Fruit fly (Drosophila melanogaster) whole organism, embryonic: ENCODE data around the gene RpLP1.

Source experiments
- CG10565 ChIP-seq: fragments of 200-800 bp; sonication (Bioruptor generic); optimal IDR thresholded peaks from 3 replicates; lab custom pipeline; 2016; ENCODE audit warnings: missing biosample characterization, mild to moderate bottlenecking, missing genetic modification characterization
- CG11456 ChIP-seq: fragments of 200-800 bp; sonication (Bioruptor generic); IDR thresholded peaks from 3 replicates; pipeline ENCODE4 v1.3.6; 2022; ENCODE audit warnings: missing biosample characterization, missing genetic modification characterization
- CG11504 ChIP-seq: fragments of 200-800 bp; sonication (Bioruptor generic); optimal IDR thresholded peaks from 3 replicates; lab custom pipeline; 2019; ENCODE audit warnings: missing biosample characterization, mild to moderate bottlenecking, missing genetic modification characterization, moderate library complexity
- CG12104 ChIP-seq: fragments of 200-800 bp; sonication (Bioruptor generic); optimal IDR thresholded peaks from 3 replicates; lab custom pipeline; 2016; ENCODE audit warnings: missing biosample characterization, missing genetic modification characterization
- CG13287 ChIP-seq: fragments of 200-800 bp; sonication (Bioruptor generic); IDR thresholded peaks from 2 replicates; pipeline ENCODE4 v1.3.6; 2022; ENCODE audit warnings: missing biosample characterization, missing genetic modification characterization; ENCODE audit not compliant: partially characterized antibody
- CG15514 ChIP-seq: fragments of 200-800 bp; sonication (Bioruptor generic); optimal IDR thresholded peaks from 3 replicates; lab custom pipeline; 2017; ENCODE audit warnings: missing biosample characterization, missing genetic modification characterization, mild to moderate bottlenecking, moderate library complexity, missing genetic modification reagents
- CG17912 ChIP-seq: fragments of 200-800 bp; sonication (Bioruptor generic); optimal IDR thresholded peaks from 2 replicates; lab custom pipeline; 2018; ENCODE audit warnings: missing biosample characterization, mild to moderate bottlenecking, missing genetic modification characterization
- CG2889 ChIP-seq: fragments of 200-800 bp; sonication (Bioruptor generic); IDR thresholded peaks from 3 replicates; pipeline ENCODE4 v1.3.6; 2022; ENCODE audit warnings: missing biosample characterization, missing genetic modification characterization
- CG4617 ChIP-seq: fragments of 200-800 bp; sonication (Bioruptor generic); optimal IDR thresholded peaks from 3 replicates; lab custom pipeline; 2016; ENCODE audit warnings: missing biosample characterization, missing genetic modification characterization, borderline replicate concordance
- CG4854 ChIP-seq: fragments of 200-800 bp; sonication (Bioruptor generic); optimal IDR thresholded peaks from 2 replicates; lab custom pipeline; 2016; ENCODE audit warnings: missing biosample characterization, missing genetic modification characterization, inconsistent platforms
- CG5245 ChIP-seq: fragments of 200-800 bp; sonication (Bioruptor generic); optimal IDR thresholded peaks from 3 replicates; lab custom pipeline; 2016; ENCODE audit warnings: missing biosample characterization, missing genetic modification characterization
- CG5953 ChIP-seq: fragments of 200-800 bp; sonication (Bioruptor generic); IDR thresholded peaks from 2 replicates; pipeline ENCODE4 v1.3.6; 2022; ENCODE audit warnings: missing biosample characterization, missing genetic modification characterization
- CG6272 ChIP-seq: fragments of 200-800 bp; sonication (Bioruptor generic); IDR thresholded peaks from 2 replicates; pipeline ENCODE4 v1.3.6; 2022; ENCODE audit warnings: missing biosample characterization, missing genetic modification characterization
- CG8281 ChIP-seq: fragments of 200-800 bp; sonication (Bioruptor generic); optimal IDR thresholded peaks from 2 replicates; lab custom pipeline; 2018; ENCODE audit warnings: missing biosample characterization, mild to moderate bottlenecking, missing genetic modification characterization, moderate library complexity
- CG9876 ChIP-seq: fragments of 200-800 bp; sonication (Bioruptor generic); optimal IDR thresholded peaks from 2 replicates; lab custom pipeline; 2016; ENCODE audit warnings: missing biosample characterization, missing genetic modification characterization
- Fer1 ChIP-seq: fragments of 200-800 bp; sonication (Bioruptor generic); optimal IDR thresholded peaks from 2 replicates; lab custom pipeline; 2017; ENCODE audit warnings: missing biosample characterization, mild to moderate bottlenecking, missing genetic modification characterization
- Kr ChIP-seq: fragments of 200-800 bp; sonication (Bioruptor generic); optimal IDR thresholded peaks from 2 replicates; lab custom pipeline; 2017; ENCODE audit warnings: missing biosample characterization, mild to moderate bottlenecking, missing genetic modification characterization
- Lim3 ChIP-seq: fragments of 200-800 bp; sonication (Bioruptor generic); IDR thresholded peaks from 2 replicates; pipeline ENCODE4 v1.3.6; 2022; ENCODE audit warnings: missing biosample characterization, missing genetic modification characterization
- MESR4 ChIP-seq: fragments of 200-800 bp; sonication (Bioruptor generic); optimal IDR thresholded peaks from 2 replicates; lab custom pipeline; 2018; ENCODE audit warnings: missing biosample characterization, mild to moderate bottlenecking, missing genetic modification characterization, moderate library complexity
- NC2β ChIP-seq: fragments of 200-800 bp; sonication (Bioruptor generic); optimal IDR thresholded peaks from 2 replicates; lab custom pipeline; 2016; ENCODE audit warnings: missing biosample characterization, missing genetic modification characterization
- Oli ChIP-seq: fragments of 200-800 bp; sonication (Bioruptor generic); optimal IDR thresholded peaks from 2 replicates; lab custom pipeline; 2018; ENCODE audit warnings: missing biosample characterization, mild to moderate bottlenecking, missing genetic modification characterization, moderate library complexity
- Opbp ChIP-seq: fragments of 200-800 bp; sonication (Bioruptor generic); IDR thresholded peaks from 3 replicates; pipeline ENCODE4 v1.3.6; 2022; ENCODE audit warnings: missing biosample characterization, missing genetic modification characterization; ENCODE audit not compliant: partially characterized antibody
- Rx ChIP-seq: fragments of 200-800 bp; sonication (Bioruptor generic); IDR thresholded peaks from 2 replicates; pipeline ENCODE4 v1.3.6; 2022; ENCODE audit warnings: missing biosample characterization, missing genetic modification characterization
- Scr ChIP-seq: fragments of 200-800 bp; sonication (Bioruptor generic); IDR thresholded peaks from 2 replicates; pipeline ENCODE4 v1.3.6; 2022; ENCODE audit warnings: missing biosample characterization, missing genetic modification characterization; ENCODE audit not compliant: partially characterized antibody
- Side ChIP-seq: fragments of 200-800 bp; sonication (Bioruptor generic); optimal IDR thresholded peaks from 2 replicates; lab custom pipeline; 2016; ENCODE audit warnings: missing biosample characterization, missing genetic modification characterization
- Ssrp ChIP-seq: fragments of 200-800 bp; sonication (Bioruptor generic); optimal IDR thresholded peaks from 2 replicates; lab custom pipeline; 2018; ENCODE audit warnings: missing biosample characterization, mild to moderate bottlenecking, missing genetic modification characterization, moderate library complexity
- Tbp ChIP-seq: fragments of >200 bp; optimal IDR thresholded peaks from 2 replicates; lab custom pipeline; 2018; ENCODE audit warnings: missing biosample characterization, missing genetic modification characterization
- ab ChIP-seq: fragments of 200-800 bp; sonication (Bioruptor generic); optimal IDR thresholded peaks from 2 replicates; lab custom pipeline; 2016; ENCODE audit warnings: missing biosample characterization, missing genetic modification characterization
- bbx ChIP-seq: fragments of 200-800 bp; sonication (Bioruptor generic); IDR thresholded peaks from 2 replicates; pipeline ENCODE4 v1.3.6; 2022; ENCODE audit warnings: missing biosample characterization, missing genetic modification characterization; ENCODE audit not compliant: partially characterized antibody
- bigmax ChIP-seq: fragments of 200-800 bp; sonication (Bioruptor generic); optimal IDR thresholded peaks from 2 replicates; lab custom pipeline; 2018; ENCODE audit warnings: missing biosample characterization, mild to moderate bottlenecking, missing genetic modification characterization
- crc ChIP-seq: fragments of 200-800 bp; sonication (Bioruptor generic); optimal IDR thresholded peaks from 2 replicates; lab custom pipeline; 2016; ENCODE audit warnings: missing biosample characterization, missing genetic modification characterization
- gce ChIP-seq: fragments of 200-800 bp; sonication (Bioruptor generic); IDR thresholded peaks from 3 replicates; pipeline ENCODE4 v1.3.6; 2022; ENCODE audit warnings: missing biosample characterization, missing genetic modification characterization
- gro ChIP-seq: fragments of 200-800 bp; sonication (Bioruptor generic); optimal IDR thresholded peaks from 2 replicates; lab custom pipeline; 2016; ENCODE audit warnings: missing biosample characterization, missing genetic modification characterization
- hb ChIP-seq: fragments of 200-800 bp; sonication (Bioruptor generic); IDR thresholded peaks from 3 replicates; pipeline ENCODE4 v1.3.6; 2022; ENCODE audit warnings: missing biosample characterization, missing genetic modification characterization; ENCODE audit not compliant: partially characterized antibody
- luna ChIP-seq: fragments of 200-800 bp; sonication (Bioruptor generic); optimal IDR thresholded peaks from 2 replicates; lab custom pipeline; 2016; ENCODE audit warnings: missing biosample characterization, missing genetic modification characterization
- nmo ChIP-seq: fragments of 200-800 bp; sonication (Bioruptor generic); optimal IDR thresholded peaks from 2 replicates; lab custom pipeline; 2018; ENCODE audit warnings: missing biosample characterization, mild to moderate bottlenecking, missing genetic modification characterization, moderate library complexity
- pb ChIP-seq: fragments of 200-800 bp; sonication (Bioruptor generic); optimal IDR thresholded peaks from 3 replicates; lab custom pipeline; 2016; ENCODE audit warnings: missing biosample characterization, missing genetic modification characterization
- salm ChIP-seq: fragments of 200-800 bp; sonication (Bioruptor generic); optimal IDR thresholded peaks from 2 replicates; lab custom pipeline; 2018; ENCODE audit warnings: missing biosample characterization, mild to moderate bottlenecking, missing genetic modification characterization
- schlank ChIP-seq: fragments of 200-800 bp; sonication (Bioruptor generic); optimal IDR thresholded peaks from 2 replicates; lab custom pipeline; 2018; ENCODE audit warnings: missing biosample characterization, mild to moderate bottlenecking, missing genetic modification characterization
- sisA ChIP-seq: fragments of 200-800 bp; sonication (Bioruptor generic); IDR thresholded peaks from 2 replicates; pipeline ENCODE4 v1.3.6; 2022; ENCODE audit warnings: missing biosample characterization, missing genetic modification characterization
- slbo ChIP-seq: fragments of 200-800 bp; sonication (Bioruptor generic); IDR thresholded peaks from 2 replicates; pipeline ENCODE4 v1.3.6; 2022; ENCODE audit warnings: missing biosample characterization, missing genetic modification characterization
- so ChIP-seq: fragments of 200-800 bp; sonication (Bioruptor generic); IDR thresholded peaks from 3 replicates; pipeline ENCODE4 v1.3.6; 2022; ENCODE audit warnings: missing biosample characterization, missing genetic modification characterization
- sob ChIP-seq: fragments of 200-800 bp; sonication (Bioruptor generic); IDR thresholded peaks from 2 replicates; pipeline ENCODE4 v1.3.6; 2022; ENCODE audit warnings: missing biosample characterization, missing genetic modification characterization
- sr ChIP-seq: fragments of 200-800 bp; sonication (Bioruptor generic); IDR thresholded peaks from 3 replicates; pipeline ENCODE4 v1.3.6; 2022; ENCODE audit warnings: missing biosample characterization, missing genetic modification characterization
- sug ChIP-seq: fragments of 200-800 bp; optimal IDR thresholded peaks from 2 replicates; lab custom pipeline; 2019; ENCODE audit warnings: missing biosample characterization, mild to moderate bottlenecking, missing genetic modification characterization, moderate library complexity
- tap ChIP-seq: fragments of 200-800 bp; optimal IDR thresholded peaks from 3 replicates; lab custom pipeline; 2019; ENCODE audit warnings: missing biosample characterization, mild to moderate bottlenecking, missing genetic modification characterization, moderate library complexity
- toy ChIP-seq: fragments of 200-800 bp; sonication (Bioruptor generic); IDR thresholded peaks from 2 replicates; pipeline ENCODE4 v1.3.6; 2022; ENCODE audit warnings: missing biosample characterization, missing genetic modification characterization
- vfl ChIP-seq: fragments of 200-800 bp; sonication (Bioruptor generic); optimal IDR thresholded peaks from 2 replicates; lab custom pipeline; 2016; ENCODE audit warnings: missing biosample characterization, missing genetic modification characterization
- wor ChIP-seq: fragments of 200-800 bp; sonication (Bioruptor generic); IDR thresholded peaks from 2 replicates; pipeline ENCODE4 v1.3.6; 2022; ENCODE audit warnings: missing biosample characterization, missing genetic modification characterization
- zfh2 ChIP-seq: fragments of 200-800 bp; sonication (Bioruptor generic); optimal IDR thresholded peaks from 2 replicates; lab custom pipeline; 2016; ENCODE audit warnings: missing biosample characterization, missing genetic modification characterization

RpLP1 gene

DNA sequence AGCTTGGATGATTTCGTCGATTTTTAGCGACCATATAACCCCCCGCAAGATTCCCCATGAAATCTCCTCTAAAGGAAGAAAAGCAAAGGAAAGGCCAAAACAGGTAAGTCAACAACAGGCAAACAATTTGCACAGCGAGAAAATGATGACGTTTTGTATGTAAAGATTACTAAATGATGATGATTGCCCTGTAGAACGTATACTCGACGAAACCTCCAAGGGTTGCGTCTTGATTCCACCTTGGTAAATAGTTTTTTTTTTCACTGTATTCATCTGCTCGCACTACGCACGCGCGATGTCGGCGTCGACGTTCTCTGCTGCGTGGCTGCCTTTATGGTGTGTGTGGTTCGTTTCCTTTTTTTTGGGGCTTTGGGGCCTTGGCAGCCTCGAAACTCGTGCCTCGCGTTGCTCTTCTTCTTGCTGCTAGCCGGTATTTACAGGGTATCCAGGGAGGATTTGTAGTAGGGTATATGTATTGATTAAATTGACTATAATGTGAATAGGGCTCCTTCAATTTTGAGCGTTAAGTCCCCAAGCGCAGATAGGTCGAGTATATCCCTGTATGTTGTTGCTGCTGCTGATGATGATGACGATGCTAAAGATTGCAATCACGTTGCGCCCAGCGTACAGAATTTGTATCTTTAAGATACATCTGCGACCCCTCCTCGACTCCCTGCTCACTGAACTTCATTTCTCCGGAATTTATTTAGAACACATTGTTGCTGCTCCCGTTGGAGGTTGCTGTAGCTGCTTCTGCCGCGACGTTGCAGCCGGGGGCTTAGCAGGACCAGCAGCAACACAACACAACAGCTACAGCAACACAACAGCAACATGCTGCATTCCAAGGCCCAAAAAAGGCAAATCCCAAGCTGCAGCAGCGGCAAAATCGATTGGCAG is 7.8 kb downstream of the RpLP1 start (continued):
- TF ChIP-seq CG8281 (tag; lab: Kevin White, UChicago) (no peak), NC2β (no peak), CG17912 (GFP tag; lab: Kevin White, UChicago) (no peak), Kr (GFP tag; lab: Kevin White, UChicago) (no peak), so (GFP tag; lab: Robert Waterston, UW) (no peak), CG9876 (GFP tag; lab: Kevin White, UChicago) (no peak), Lim3 (no peak), slbo (GFP tag; lab: Robert Waterston, UW) (peak; percentile 37), CG4854 (GFP tag; lab: Kevin White, UChicago) (no peak), Fer1 (GFP tag; lab: Kevin White, UChicago) (no peak), CG15514 (no peak), Oli (tag; lab: Kevin White, UChicago) (no peak), sob (no peak), CG2889 (GFP tag; lab: Robert Waterston, UW) (no peak), gro (GFP tag; lab: Kevin White, UChicago) (no peak), sug (tag; lab: Kevin White, UChicago) (no peak), luna (GFP tag; lab: Kevin White, UChicago) (no peak), Ssrp (tag; lab: Kevin White, UChicago) (no peak), sisA (GFP tag; lab: Robert Waterston, UW) (peak; percentile 35), Rx (GFP tag; lab: Robert Waterston, UW) (0 out of 2 replicates have a peak, but pooled peaks have one; percentile 10), CG4617 (GFP tag; lab: Kevin White, UChicago) (no peak), Side (GFP tag; lab: Kevin White, UChicago) (peak; percentile 1), CG11504 (tag; lab: Kevin White, UChicago) (no peak), crc (GFP tag; lab: Kevin White, UChicago) (no peak), CG10565 (GFP tag; lab: Kevin White, UChicago) (no peak), ab (GFP tag; lab: Kevin White, UChicago) (no peak), CG13287 (GFP tag; lab: Robert Waterston, UW) (no peak), Opbp (GFP tag; lab: Robert Waterston, UW) (no peak), toy (GFP tag; lab: Robert Waterston, UW) (no peak), MESR4 (GFP tag; lab: Kevin White, UChicago) (no peak), nmo (GFP tag; lab: Kevin White, UChicago) (no peak), CG6272 (GFP tag; lab: Robert Waterston, UW) (no peak), salm (tag; lab: Kevin White, UChicago) (no peak), sr (GFP tag; lab: Robert Waterston, UW) (no peak), tap (tag; lab: Kevin White, UChicago) (no peak), zfh2 (GFP tag; lab: Kevin White, UChicago) (no peak), CG5953 (GFP tag; lab: Robert Waterston, UW) (no peak), hb (GFP tag; lab: Robert Waterston, UW) (no peak), Tbp (GFP tag; lab: Kevin White, UChicago) (no peak), CG11456 (GFP tag; lab: Robert Waterston, UW) (no peak), CG5245 (GFP tag; lab: Kevin White, UChicago) (no peak), bbx (GFP tag; lab: Robert Waterston, UW) (no peak), gce (GFP tag; lab: Robert Waterston, UW) (no peak), vfl (peak; percentile 4), pb (GFP tag; lab: Kevin White, UChicago) (no peak), CG12104 (GFP tag; lab: Kevin White, UChicago) (no peak), bigmax (no peak), wor (GFP tag; lab: Robert Waterston, UW) (no peak), Scr (GFP tag; lab: Robert Waterston, UW) (no peak), schlank (tag; lab: Kevin White, UChicago) (no peak)
